Fruit fly (Drosophila melanogaster) whole organism, embryonic: ENCODE results near the gene Sr-CIII.
A peak's percentile ranks its signal among the peaks of the same experiment; 100 is the strongest.

Experiments used
- BtbVII ChIP-seq: fragments of 200-800 bp; sonication (Bioruptor generic); optimal IDR thresholded peaks from 3 replicates; lab custom pipeline; 2017; ENCODE audit warnings: missing biosample characterization, mild to moderate bottlenecking, missing genetic modification characterization
- CG11085 ChIP-seq: fragments of 200-800 bp; sonication (Bioruptor generic); IDR thresholded peaks from 2 replicates; pipeline ENCODE4 v1.3.6; 2022; ENCODE audit warnings: missing biosample characterization, missing genetic modification characterization
- CG11247 ChIP-seq: fragments of 200-800 bp; sonication (Bioruptor generic); IDR thresholded peaks from 2 replicates; pipeline ENCODE4 v1.3.6; 2022; ENCODE audit warnings: missing biosample characterization, missing genetic modification characterization
- CG12391 ChIP-seq: fragments of 200-800 bp; sonication (Bioruptor generic); optimal IDR thresholded peaks from 3 replicates; lab custom pipeline; 2018; ENCODE audit warnings: missing biosample characterization, mild to moderate bottlenecking, missing genetic modification characterization, moderate library complexity
- CG12942 ChIP-seq: fragments of 200-800 bp; sonication (Bioruptor generic); optimal IDR thresholded peaks from 3 replicates; lab custom pipeline; 2016; ENCODE audit warnings: missing biosample characterization, missing genetic modification characterization
- CG13894 ChIP-seq: fragments of 200-800 bp; sonication (Bioruptor generic); optimal IDR thresholded peaks from 3 replicates; lab custom pipeline; 2018; ENCODE audit warnings: missing biosample characterization, mild to moderate bottlenecking, missing genetic modification characterization, moderate library complexity
- CG17385 ChIP-seq: fragments of 200-800 bp; sonication (Bioruptor generic); optimal IDR thresholded peaks from 3 replicates; lab custom pipeline; 2018; ENCODE audit warnings: missing biosample characterization, mild to moderate bottlenecking, missing genetic modification characterization
- CG2120 ChIP-seq: fragments of 200-800 bp; sonication (Bioruptor generic); optimal IDR thresholded peaks from 3 replicates; lab custom pipeline; 2016; ENCODE audit warnings: missing biosample characterization, missing genetic modification characterization
- CG30431 ChIP-seq: fragments of 200-800 bp; sonication (Bioruptor generic); optimal IDR thresholded peaks from 2 replicates; lab custom pipeline; 2017; ENCODE audit warnings: missing biosample characterization, missing genetic modification characterization
- CG31441 ChIP-seq: fragments of 200-800 bp; sonication (Bioruptor generic); IDR thresholded peaks from 2 replicates; pipeline ENCODE4 v1.3.6; 2022; ENCODE audit warnings: missing biosample characterization, missing genetic modification characterization
- CG32532 ChIP-seq: fragments of 200-800 bp; sonication (Bioruptor generic); IDR thresholded peaks from 2 replicates; pipeline ENCODE4 v1.3.6; 2022; ENCODE audit warnings: missing biosample characterization, missing genetic modification characterization
- CG3407 ChIP-seq: fragments of 200-800 bp; sonication (Bioruptor generic); optimal IDR thresholded peaks from 2 replicates; lab custom pipeline; 2018; ENCODE audit warnings: missing biosample characterization, mild to moderate bottlenecking, missing genetic modification characterization
- CG3847 ChIP-seq: fragments of 200-800 bp; sonication (Bioruptor generic); IDR thresholded peaks from 2 replicates; pipeline ENCODE4 v1.3.6; 2022; ENCODE audit warnings: missing biosample characterization, missing genetic modification characterization
- CG4282 ChIP-seq: fragments of 200-800 bp; sonication (Bioruptor generic); optimal IDR thresholded peaks from 2 replicates; lab custom pipeline; 2016; ENCODE audit warnings: missing biosample characterization, missing genetic modification characterization
- CG6175 ChIP-seq: fragments of 200-800 bp; sonication (Bioruptor generic); IDR thresholded peaks from 3 replicates; pipeline ENCODE4 v1.3.6; 2022; ENCODE audit warnings: missing biosample characterization, missing genetic modification characterization
- CG6813 ChIP-seq: fragments of 200-800 bp; sonication (Bioruptor generic); optimal IDR thresholded peaks from 2 replicates; lab custom pipeline; 2017; ENCODE audit warnings: missing biosample characterization, missing genetic modification characterization, mild to moderate bottlenecking, moderate library complexity, missing genetic modification reagents
- CG8924 ChIP-seq: fragments of 200-800 bp; optimal IDR thresholded peaks from 3 replicates; lab custom pipeline; 2019; ENCODE audit warnings: missing biosample characterization, mild to moderate bottlenecking, missing genetic modification characterization, moderate library complexity
- CG9727 ChIP-seq: fragments of 200-800 bp; sonication (Bioruptor generic); optimal IDR thresholded peaks from 3 replicates; lab custom pipeline; 2017; ENCODE audit warnings: missing biosample characterization, mild to moderate bottlenecking, missing genetic modification characterization
- Dfd ChIP-seq, 2 experiments: fragments of >200 bp; optimal IDR thresholded peaks; 2 replicates each; lab custom pipeline; 2017; ENCODE audit warnings: missing biosample characterization in 2 of 2, missing genetic modification characterization in 2 of 2
- Dref ChIP-seq: fragments of 200-800 bp; sonication (Bioruptor generic); IDR thresholded peaks from 2 replicates; pipeline ENCODE4 v1.3.6; 2022; ENCODE audit warnings: missing biosample characterization, missing genetic modification characterization
- Hr51 ChIP-seq, 2 experiments: fragments of 200-800 bp; sonication (Bioruptor generic); optimal IDR thresholded peaks; 2 replicates in 1 of 2; 3 replicates in 1 of 2; lab custom pipeline; 2016 to 2018; ENCODE audit warnings: missing biosample characterization in 2 of 2, missing genetic modification characterization in 2 of 2, mild to moderate bottlenecking in 1 of 2, moderate library complexity in 1 of 2
- MESR4 ChIP-seq: fragments of 200-800 bp; sonication (Bioruptor generic); optimal IDR thresholded peaks from 2 replicates; lab custom pipeline; 2018; ENCODE audit warnings: missing biosample characterization, mild to moderate bottlenecking, missing genetic modification characterization, moderate library complexity
- Meics ChIP-seq: fragments of 200-800 bp; sonication (Bioruptor generic); optimal IDR thresholded peaks from 2 replicates; lab custom pipeline; 2017; ENCODE audit warnings: missing biosample characterization, mild to moderate bottlenecking, missing genetic modification characterization
- NC2α ChIP-seq: fragments of 200-800 bp; sonication (Bioruptor generic); optimal IDR thresholded peaks from 2 replicates; lab custom pipeline; 2016; ENCODE audit warnings: missing biosample characterization, missing genetic modification characterization
- NfI ChIP-seq: fragments of 200-800 bp; sonication (Bioruptor generic); optimal IDR thresholded peaks from 3 replicates; lab custom pipeline; 2018; ENCODE audit warnings: missing biosample characterization, mild to moderate bottlenecking, missing genetic modification characterization, moderate library complexity
- Poxn ChIP-seq: fragments of 200-800 bp; sonication (Bioruptor generic); IDR thresholded peaks from 2 replicates; pipeline ENCODE4 v1.3.6; 2022; ENCODE audit warnings: missing biosample characterization, missing genetic modification characterization
- Spps ChIP-seq: fragments of 200-800 bp; sonication (Bioruptor generic); optimal IDR thresholded peaks from 2 replicates; lab custom pipeline; 2018; ENCODE audit warnings: missing biosample characterization, mild to moderate bottlenecking, missing genetic modification characterization
- Vsx1 ChIP-seq: fragments of 200-800 bp; sonication (Bioruptor generic); optimal IDR thresholded peaks from 2 replicates; lab custom pipeline; 2017; ENCODE audit warnings: missing biosample characterization, mild to moderate bottlenecking, missing genetic modification characterization, missing genetic modification reagents
- ap ChIP-seq: fragments of 200-800 bp; sonication (Bioruptor generic); IDR thresholded peaks from 2 replicates; pipeline ENCODE4 v1.3.6; 2022; ENCODE audit warnings: missing biosample characterization, missing genetic modification characterization
- ase ChIP-seq: fragments of 200-800 bp; sonication (Bioruptor generic); IDR thresholded peaks from 3 replicates; pipeline ENCODE4 v1.3.6; 2022; ENCODE audit warnings: missing biosample characterization, missing genetic modification characterization
- bsh ChIP-seq, 2 experiments: fragments of 200-800 bp; sonication (Bioruptor generic); optimal IDR thresholded peaks; 2 replicates each; lab custom pipeline; 2017 to 2018; ENCODE audit warnings: mild to moderate bottlenecking in 2 of 2, missing biosample characterization in 2 of 2, missing genetic modification characterization in 2 of 2, moderate library complexity in 1 of 2
- caup ChIP-seq: fragments of 200-800 bp; sonication (Bioruptor generic); optimal IDR thresholded peaks from 3 replicates; lab custom pipeline; 2017; ENCODE audit warnings: missing biosample characterization, mild to moderate bottlenecking, missing genetic modification characterization, moderate library complexity; ENCODE audit not compliant: severe bottlenecking
- cg ChIP-seq: fragments of 200-800 bp; sonication (Bioruptor generic); optimal IDR thresholded peaks from 3 replicates; lab custom pipeline; 2019; ENCODE audit warnings: missing biosample characterization, mild to moderate bottlenecking, missing genetic modification characterization, moderate library complexity
- crp ChIP-seq, 2 experiments: fragments of 200-800 bp; sonication (Bioruptor generic); optimal IDR thresholded peaks; 2 replicates in 1 of 2; 3 replicates in 1 of 2; lab custom pipeline; 2017; ENCODE audit warnings: missing biosample characterization in 2 of 2, missing genetic modification characterization in 2 of 2, mild to moderate bottlenecking in 1 of 2, moderate library complexity in 1 of 2
- dan ChIP-seq: fragments of 200-800 bp; sonication (Bioruptor generic); IDR thresholded peaks from 2 replicates; pipeline ENCODE4 v1.3.6; 2022; ENCODE audit warnings: missing biosample characterization, missing genetic modification characterization
- dpn ChIP-seq, 2 experiments: fragments of 200-800 bp; sonication (Bioruptor generic); optimal IDR thresholded peaks; 3 replicates each; lab custom pipeline; 2016; ENCODE audit warnings: missing biosample characterization in 2 of 2, missing genetic modification characterization in 2 of 2
- eve ChIP-seq, 2 experiments: fragments of >200 bp; optimal IDR thresholded peaks; 2 replicates each; lab custom pipeline; 2017; ENCODE audit warnings: missing biosample characterization in 2 of 2, missing genetic modification characterization in 2 of 2
- ftz-f1 ChIP-seq: fragments of 200-800 bp; sonication (Bioruptor generic); optimal IDR thresholded peaks from 2 replicates; lab custom pipeline; 2016; ENCODE audit warnings: missing biosample characterization, missing genetic modification characterization
- gem ChIP-seq: fragments of 200-800 bp; sonication (Bioruptor generic); optimal IDR thresholded peaks from 2 replicates; lab custom pipeline; 2019; ENCODE audit warnings: missing biosample characterization, mild to moderate bottlenecking, missing genetic modification characterization, moderate library complexity
- grau ChIP-seq: fragments of 200-800 bp; optimal IDR thresholded peaks from 3 replicates; lab custom pipeline; 2019; ENCODE audit warnings: missing biosample characterization, mild to moderate bottlenecking, missing genetic modification characterization, moderate library complexity
- hbn ChIP-seq: fragments of 200-800 bp; sonication (Bioruptor generic); IDR thresholded peaks from 2 replicates; pipeline ENCODE4 v1.3.6; 2022; ENCODE audit warnings: missing biosample characterization, missing genetic modification characterization; ENCODE audit not compliant: partially characterized antibody
- hth ChIP-seq: fragments of >200 bp; optimal IDR thresholded peaks from 2 replicates; lab custom pipeline; 2017; ENCODE audit warnings: inconsistent platforms
- lab ChIP-seq: fragments of 200-800 bp; sonication (Bioruptor generic); optimal IDR thresholded peaks from 3 replicates; lab custom pipeline; 2017; ENCODE audit warnings: missing biosample characterization, missing genetic modification characterization, mild to moderate bottlenecking, moderate library complexity, missing genetic modification reagents
- pb ChIP-seq: fragments of 200-800 bp; sonication (Bioruptor generic); optimal IDR thresholded peaks from 3 replicates; lab custom pipeline; 2016; ENCODE audit warnings: missing biosample characterization, missing genetic modification characterization
- sim ChIP-seq: fragments of 200-800 bp; sonication (Bioruptor generic); IDR thresholded peaks from 2 replicates; pipeline ENCODE4 v1.3.6; 2022; ENCODE audit warnings: missing biosample characterization, missing genetic modification characterization
- slp2 ChIP-seq: fragments of 200-800 bp; sonication (Bioruptor generic); optimal IDR thresholded peaks from 2 replicates; lab custom pipeline; 2016; ENCODE audit warnings: missing biosample characterization, missing genetic modification characterization
- sob ChIP-seq: fragments of 200-800 bp; sonication (Bioruptor generic); IDR thresholded peaks from 2 replicates; pipeline ENCODE4 v1.3.6; 2022; ENCODE audit warnings: missing biosample characterization, missing genetic modification characterization
- ttk ChIP-seq: fragments of 200-800 bp; sonication (Bioruptor generic); IDR thresholded peaks from 2 replicates; pipeline ENCODE4 v2.1.2; 2022; ENCODE audit warnings: missing biosample characterization, missing genetic modification characterization
- tup ChIP-seq: fragments of 200-800 bp; sonication (Bioruptor generic); optimal IDR thresholded peaks from 2 replicates; lab custom pipeline; 2016; ENCODE audit warnings: missing biosample characterization, mild to moderate bottlenecking, missing genetic modification characterization, moderate library complexity
- twi ChIP-seq: fragments of 200-800 bp; optimal IDR thresholded peaks from 2 replicates; lab custom pipeline; 2019; ENCODE audit warnings: missing biosample characterization, mild to moderate bottlenecking, missing genetic modification characterization, moderate library complexity
- vvl ChIP-seq: fragments of 200-800 bp; sonication (Bioruptor generic); IDR thresholded peaks from 2 replicates; pipeline ENCODE4 v1.3.6; 2022; ENCODE audit warnings: missing biosample characterization, missing genetic modification characterization
- wdn ChIP-seq: fragments of 200-800 bp; sonication (Bioruptor generic); IDR thresholded peaks from 2 replicates; pipeline ENCODE4 v1.3.6; 2022; ENCODE audit warnings: missing biosample characterization, missing genetic modification characterization

Sr-CIII gene

DNA sequence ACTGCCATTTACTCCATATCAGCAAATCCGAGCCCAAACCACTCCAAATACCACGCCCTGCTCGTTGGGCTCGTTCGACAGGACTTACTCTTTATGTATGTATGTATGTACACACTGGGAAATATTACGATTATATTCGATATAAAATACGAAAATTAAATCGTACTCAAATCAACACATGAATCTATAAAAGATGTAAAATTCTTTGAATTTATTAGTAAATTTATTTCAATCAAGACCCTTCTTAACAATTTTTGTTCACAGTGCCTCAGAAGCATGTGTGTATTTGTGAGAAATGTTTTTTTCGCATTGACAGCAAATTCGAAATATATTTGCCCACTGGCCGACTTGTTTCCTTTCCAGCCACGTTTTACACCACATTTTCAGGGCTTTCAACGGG is 26.2 kb downstream of the Sr-CIII start (continued):
- TF ChIP-seq gem (tag; lab: Kevin White, UChicago) (peak; percentile 34), bsh (GFP tag; optimal IDR thresholded peaks at IDR 0.05; lab: Kevin White, UChicago) (peak in 1 of 2 experiments; percentile 11), BtbVII (GFP tag; lab: Kevin White, UChicago) (no peak), crp (GFP tag; optimal IDR thresholded peaks at IDR 0.05; lab: Kevin White, UChicago) (no peak), NfI (GFP tag; lab: Kevin White, UChicago) (peak; percentile 14), eve (GFP tag; optimal IDR thresholded peaks at IDR 0.05; lab: Kevin White, UChicago) (no peak), CG12942 (GFP tag; lab: Kevin White, UChicago) (no peak), pb (GFP tag; lab: Kevin White, UChicago) (no peak), CG4282 (GFP tag; lab: Kevin White, UChicago) (no peak), CG11085 (GFP tag; lab: Robert Waterston, UW) (no peak), CG31441 (GFP tag; lab: Robert Waterston, UW) (0 out of 2 replicates have a peak, but pooled peaks have one; percentile 31), dan (GFP tag; lab: Robert Waterston, UW) (no peak), CG6813 (GFP tag; lab: Kevin White, UChicago) (no peak), Vsx1 (no peak), sim (GFP tag; lab: Robert Waterston, UW) (no peak), CG32532 (GFP tag; lab: Robert Waterston, UW) (no peak), hbn (no peak), cg (GFP tag; lab: Kevin White, UChicago) (no peak), ase (GFP tag; lab: Robert Waterston, UW) (no peak), MESR4 (GFP tag; lab: Kevin White, UChicago) (no peak), ftz-f1 (no peak), tup (no peak), sob (GFP tag; lab: Robert Waterston, UW) (no peak), lab (GFP tag; lab: Kevin White, UChicago) (peak; percentile 49), CG2120 (GFP tag; lab: Kevin White, UChicago) (peak; percentile 56), Dfd (GFP tag; optimal IDR thresholded peaks at IDR 0.05; lab: Kevin White, UChicago) (no peak), Dref (no peak), CG9727 (GFP tag; lab: Kevin White, UChicago) (no peak), twi (tag; lab: Kevin White, UChicago) (no peak), Spps (no peak), slp2 (GFP tag; lab: Kevin White, UChicago) (no peak), dpn (GFP tag; optimal IDR thresholded peaks at IDR 0.05; lab: Kevin White, UChicago) (no peak), CG8924 (tag; lab: Kevin White, UChicago) (no peak), CG3847 (GFP tag; lab: Robert Waterston, UW) (no peak), CG3407 (GFP tag; lab: Kevin White, UChicago) (no peak), CG30431 (GFP tag; lab: Kevin White, UChicago) (no peak), Poxn (GFP tag; lab: Robert Waterston, UW) (no peak), grau (tag; lab: Kevin White, UChicago) (peak; percentile 33), CG17385 (GFP tag; lab: Kevin White, UChicago) (no peak), wdn (no peak), caup (GFP tag; lab: Kevin White, UChicago) (peak; percentile 12), NC2α (GFP tag; lab: Kevin White, UChicago) (no peak), CG6175 (no peak), CG11247 (no peak), ttk (GFP tag; lab: Robert Waterston, UW) (no peak), ap (no peak), hth (no peak), CG13894 (tag; lab: Kevin White, UChicago) (peak; percentile 1), vvl (GFP tag; lab: Robert Waterston, UW) (0 out of 2 replicates have a peak, but pooled peaks have one; percentile 17), Hr51 (GFP tag; optimal IDR thresholded peaks at IDR 0.05; lab: Kevin White, UChicago) (peak in 1 of 2 experiments; percentile 33), CG12391 (peak; percentile 1), Meics (GFP tag; lab: Kevin White, UChicago) (peak; percentile 30)
